Worm (Caenorhabditis elegans) whole organism, late embryonic: ENCODE results near the gene T04F3.4.

Experiments
- C38D4.7 ChIP-seq: fragments of 200-800 bp; sonication (Bioruptor generic); optimal IDR thresholded peaks from 2 replicates; lab custom pipeline; 2018; ENCODE audit warnings: mild to moderate bottlenecking, missing genetic modification characterization, moderate library complexity, missing compliant biosample characterization
- F13H6.1 ChIP-seq: sonication (generic microtip); optimal IDR thresholded peaks from 2 replicates; lab custom pipeline; 2016; ENCODE audit warnings: missing genetic modification characterization, missing compliant biosample characterization
- K02D7.2 ChIP-seq: sonication (generic microtip); optimal IDR thresholded peaks from 2 replicates; lab custom pipeline; 2017; ENCODE audit warnings: mild to moderate bottlenecking, missing genetic modification characterization, missing compliant biosample characterization
- Y22D7AL.16 ChIP-seq: sonication (generic microtip); optimal IDR thresholded peaks from 2 replicates; lab custom pipeline; 2016; ENCODE audit warnings: missing genetic modification characterization, missing compliant biosample characterization
- ahr-1 ChIP-seq: sonication (generic microtip); optimal IDR thresholded peaks from 2 replicates; lab custom pipeline; 2016; ENCODE audit warnings: missing genetic modification characterization, missing compliant biosample characterization
- ama-1 ChIP-seq: fragments of 150-350 bp; optimal IDR thresholded peaks from 2 replicates; lab custom pipeline; 2014
- ceh-14 ChIP-seq: sonication (generic microtip); optimal IDR thresholded peaks from 2 replicates; lab custom pipeline; 2016; ENCODE audit warnings: missing genotype, missing genetic modification characterization, missing compliant biosample characterization
- ceh-18 ChIP-seq: sonication (generic microtip); optimal IDR thresholded peaks from 2 replicates; lab custom pipeline; 2016; ENCODE audit warnings: missing genetic modification characterization, missing compliant biosample characterization
- ceh-2 ChIP-seq: sonication (generic microtip); optimal IDR thresholded peaks from 2 replicates; lab custom pipeline; 2016; ENCODE audit warnings: missing genotype, missing genetic modification characterization, missing compliant biosample characterization
- ceh-30 ChIP-seq: fragments of 150-350 bp; optimal IDR thresholded peaks from 2 replicates; lab custom pipeline; 2014; ENCODE audit warnings: missing biosample characterization, missing genetic modification characterization
- ceh-31 ChIP-seq: sonication (generic microtip); optimal IDR thresholded peaks from 2 replicates; lab custom pipeline; 2016; ENCODE audit warnings: missing genetic modification characterization, missing compliant biosample characterization
- ceh-34 ChIP-seq: sonication (generic microtip); optimal IDR thresholded peaks from 2 replicates; lab custom pipeline; 2016; ENCODE audit warnings: mild to moderate bottlenecking, missing genetic modification characterization, missing compliant biosample characterization
- ceh-45 ChIP-seq: fragments of 200-800 bp; sonication (Bioruptor generic); IDR thresholded peaks from 2 replicates; pipeline ENCODE4 v1.3.6; 2022; ENCODE audit warnings: missing genetic modification reagents, missing genetic modification characterization, missing compliant biosample characterization
- che-1 ChIP-seq: sonication (generic microtip); optimal IDR thresholded peaks from 2 replicates; lab custom pipeline; 2016; ENCODE audit warnings: mild to moderate bottlenecking, missing genetic modification characterization, missing compliant biosample characterization
- dmd-4 ChIP-seq: sonication (generic microtip); optimal IDR thresholded peaks from 2 replicates; lab custom pipeline; 2016; ENCODE audit warnings: borderline replicate concordance, missing genetic modification characterization, missing compliant biosample characterization
- elt-2 ChIP-seq: sonication (generic microtip); optimal IDR thresholded peaks from 2 replicates; lab custom pipeline; 2016; ENCODE audit warnings: missing genetic modification reagents, missing genetic modification characterization, missing compliant biosample characterization
- elt-4 ChIP-seq: sonication (generic microtip); optimal IDR thresholded peaks from 2 replicates; lab custom pipeline; 2016; ENCODE audit warnings: missing genetic modification characterization, missing compliant biosample characterization
- fkh-10 ChIP-seq: fragments of 150-350 bp; optimal IDR thresholded peaks from 2 replicates; lab custom pipeline; 2014; ENCODE audit warnings: missing biosample characterization, missing genetic modification reagents, missing genetic modification characterization
- fkh-6 ChIP-seq: sonication (generic microtip); optimal IDR thresholded peaks from 2 replicates; lab custom pipeline; 2016; ENCODE audit warnings: missing genetic modification characterization, missing compliant biosample characterization
- gmeb-2 ChIP-seq: sonication (generic microtip); optimal IDR thresholded peaks from 2 replicates; lab custom pipeline; 2016; ENCODE audit warnings: missing genetic modification characterization, inconsistent platforms, missing compliant biosample characterization
- hlh-13 ChIP-seq: fragments of 200-800 bp; sonication (Bioruptor generic); optimal IDR thresholded peaks from 2 replicates; lab custom pipeline; 2018; ENCODE audit warnings: mild to moderate bottlenecking, missing genetic modification characterization, missing compliant biosample characterization
- hlh-30 ChIP-seq: sonication (generic microtip); optimal IDR thresholded peaks from 2 replicates; lab custom pipeline; 2017; ENCODE audit warnings: antibody characterized with exemption, missing genetic modification characterization, missing compliant biosample characterization; ENCODE audit not compliant: insufficient read depth
- hlh-8 ChIP-seq: sonication (generic microtip); optimal IDR thresholded peaks from 2 replicates; lab custom pipeline; 2016; ENCODE audit warnings: missing genotype, missing genetic modification characterization, missing compliant biosample characterization
- lim-6 ChIP-seq: sonication (generic microtip); optimal IDR thresholded peaks from 2 replicates; lab custom pipeline; 2016; ENCODE audit warnings: missing genetic modification characterization, missing compliant biosample characterization
- nfya-1 ChIP-seq: sonication (generic microtip); optimal IDR thresholded peaks from 2 replicates; lab custom pipeline; 2017; ENCODE audit warnings: missing genetic modification characterization, mild to moderate bottlenecking, missing compliant biosample characterization, antibody characterized with exemption, moderate library complexity
- npax-4 ChIP-seq: sonication (generic microtip); optimal IDR thresholded peaks from 2 replicates; lab custom pipeline; 2016; ENCODE audit warnings: missing genetic modification characterization, missing compliant biosample characterization
- odd-2 ChIP-seq: sonication (generic microtip); optimal IDR thresholded peaks from 2 replicates; lab custom pipeline; 2017; ENCODE audit warnings: antibody characterized with exemption, mild to moderate bottlenecking, missing genetic modification characterization, missing compliant biosample characterization
- pax-1 ChIP-seq: fragments of 150-350 bp; optimal IDR thresholded peaks from 2 replicates; lab custom pipeline; 2014; ENCODE audit warnings: missing biosample characterization, missing genetic modification characterization
- pha-2 ChIP-seq: sonication (generic microtip); optimal IDR thresholded peaks from 2 replicates; lab custom pipeline; 2017; ENCODE audit warnings: mild to moderate bottlenecking, missing genetic modification characterization, missing compliant biosample characterization
- pqm-1 ChIP-seq: sonication (generic microtip); optimal IDR thresholded peaks from 2 replicates; lab custom pipeline; 2016; ENCODE audit warnings: missing genetic modification characterization, missing compliant biosample characterization
- ref-2 ChIP-seq: sonication (generic microtip); optimal IDR thresholded peaks from 2 replicates; lab custom pipeline; 2016; ENCODE audit warnings: missing genetic modification characterization, missing compliant biosample characterization
- rnt-1 ChIP-seq: sonication (generic microtip); optimal IDR thresholded peaks from 2 replicates; lab custom pipeline; 2016; ENCODE audit warnings: missing genetic modification characterization, missing compliant biosample characterization
- ttx-3 ChIP-seq: sonication (generic microtip); optimal IDR thresholded peaks from 2 replicates; lab custom pipeline; 2016; ENCODE audit warnings: missing genetic modification reagents, missing genetic modification characterization, missing compliant biosample characterization
- unc-3 ChIP-seq, 2 experiments: fragments of 200-800 bp in 1 of 2; sonication (Bioruptor generic) in 1 of 2; sonication (generic microtip) in 1 of 2; conservative IDR thresholded peaks in 1 of 2; optimal IDR thresholded peaks in 1 of 2; 2 replicates each; pipeline versions ENCODE4 v1.3.6 to Lab custom; 2016 to 2022; ENCODE audit warnings: missing compliant biosample characterization in 2 of 2, missing genetic modification characterization in 2 of 2, missing genetic modification reagents in 1 of 2
- unc-55 ChIP-seq: sonication (generic microtip); optimal IDR thresholded peaks from 2 replicates; lab custom pipeline; 2017; ENCODE audit warnings: missing biosample characterization, missing genetic modification reagents, missing genetic modification characterization
- unc-86 ChIP-seq: sonication (generic microtip); optimal IDR thresholded peaks from 2 replicates; lab custom pipeline; 2016; ENCODE audit warnings: missing genetic modification characterization, missing compliant biosample characterization
- zip-5 ChIP-seq: sonication (generic microtip); optimal IDR thresholded peaks from 2 replicates; lab custom pipeline; 2016; ENCODE audit warnings: missing genetic modification characterization, missing compliant biosample characterization

Gene T04F3.4

DNA sequence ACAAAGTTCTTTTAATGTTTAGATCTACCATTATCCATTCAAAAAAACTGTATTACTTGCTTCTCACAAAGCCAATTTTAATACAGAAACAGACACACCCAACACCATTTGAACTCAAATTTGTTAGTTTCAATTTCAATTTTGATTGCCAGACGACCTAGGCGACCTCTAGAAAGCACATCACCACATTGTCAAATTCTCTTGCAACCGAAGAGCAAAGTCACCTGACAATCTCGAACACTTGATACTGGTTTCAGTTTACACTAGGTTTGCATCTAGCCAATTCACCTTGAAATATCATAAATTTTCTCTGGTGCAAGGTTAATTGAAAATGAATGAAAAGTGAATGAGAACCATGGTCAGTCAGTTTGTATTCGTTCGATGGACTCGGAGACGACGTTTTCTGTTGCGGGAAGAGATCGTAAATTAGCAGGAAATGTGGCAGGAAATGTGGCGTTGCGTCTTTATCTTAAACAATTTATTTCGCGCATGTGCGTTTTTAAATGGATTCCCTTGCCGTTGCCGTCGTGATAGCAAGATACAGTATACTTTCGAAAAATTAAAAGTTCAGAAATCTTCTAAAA lies 34.5 kb upstream of the T04F3.4 start:
- no peak for TF ChIP-seq elt-2 (tag; lab: Kevin White, UChicago)
- no peak for TF ChIP-seq hlh-13 (GFP tag; lab: Kevin White, UChicago)
- no peak for TF ChIP-seq unc-86 (tag; lab: Kevin White, UChicago)
- TF ChIP-seq nfya-1 (tag; lab: Kevin White, UChicago) = no peak
- TF ChIP-seq ceh-45 (GFP tag; lab: Robert Waterston, UW) = no peak
- TF ChIP-seq ceh-14 (tag; lab: Kevin White, UChicago) = no peak

DNA sequence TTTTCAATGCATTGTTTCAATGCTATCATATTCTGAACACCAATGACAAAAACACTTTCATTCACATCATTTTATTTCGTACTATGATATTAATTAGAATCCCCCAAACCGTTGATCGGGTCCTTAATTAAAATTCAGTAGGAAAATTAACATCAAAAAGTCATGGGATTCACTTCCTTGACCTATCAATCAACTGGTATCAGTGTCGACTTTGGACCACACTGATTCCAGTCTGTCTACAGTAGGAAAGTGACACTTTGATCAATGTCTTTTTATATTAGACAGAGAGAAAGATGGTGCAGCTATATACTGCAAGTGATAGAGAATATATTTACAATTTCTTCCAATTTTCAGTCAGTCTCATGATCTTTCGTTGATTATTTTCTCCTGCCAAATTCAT lies 33.5 kb upstream of the T04F3.4 start:
- no peak for TF ChIP-seq hlh-8 (tag; lab: Kevin White, UChicago)
- TF ChIP-seq C38D4.7 (GFP tag; lab: Kevin White, UChicago) = no peak
- no peak for TF ChIP-seq Y22D7AL.16 (tag; lab: Kevin White, UChicago)
- no peak for TF ChIP-seq F13H6.1
- TF ChIP-seq fkh-10 (GFP tag; lab: Kevin White, UChicago) = no peak
- TF ChIP-seq ceh-31 (tag; lab: Kevin White, UChicago) = no peak
- no peak for TF ChIP-seq fkh-6
- TF ChIP-seq rnt-1 (tag; lab: Kevin White, UChicago) = no peak
- no peak for TF ChIP-seq ceh-30 (tag; lab: Kevin White, UChicago)
- TF ChIP-seq pax-1 (tag; lab: Kevin White, UChicago) = no peak
- no peak for TF ChIP-seq ref-2 (tag; lab: Kevin White, UChicago)

DNA sequence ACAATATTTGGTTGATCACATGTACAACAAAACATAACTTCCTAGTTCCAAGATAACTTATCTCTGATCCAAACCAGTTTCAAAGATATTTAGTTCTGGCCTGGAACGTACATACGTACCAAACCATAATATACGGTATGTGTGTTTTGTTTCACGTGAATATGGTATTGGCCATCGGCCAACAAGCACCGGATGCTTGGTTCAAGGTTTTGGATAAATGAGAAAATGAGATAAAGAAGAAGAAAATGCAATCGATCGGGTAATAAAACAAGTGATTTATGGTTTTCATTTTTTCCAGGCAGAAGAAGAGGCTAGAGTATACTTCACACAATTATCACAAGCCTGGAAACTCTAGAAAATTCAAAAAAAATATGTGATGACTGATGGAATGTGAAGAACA lies 32.5 kb upstream of the T04F3.4 start:
- no peak for TF ChIP-seq unc-3 (GFP tag; conservative IDR thresholded peaks at IDR 0.05; lab: Robert Waterston, UW)
- no peak for TF ChIP-seq unc-3 (tag; optimal IDR thresholded peaks at IDR 0.05; lab: Kevin White, UChicago)
- TF ChIP-seq ceh-18 (tag; lab: Kevin White, UChicago) = no peak
- no peak for TF ChIP-seq Y22D7AL.16 (tag; lab: Kevin White, UChicago)
- TF ChIP-seq K02D7.2 = no peak
- TF ChIP-seq unc-55 (GFP tag; lab: Kevin White, UChicago) = no peak
- TF ChIP-seq hlh-8 (tag; lab: Kevin White, UChicago) = no peak
- TF ChIP-seq, all 69 proteins: peak for 0

DNA sequence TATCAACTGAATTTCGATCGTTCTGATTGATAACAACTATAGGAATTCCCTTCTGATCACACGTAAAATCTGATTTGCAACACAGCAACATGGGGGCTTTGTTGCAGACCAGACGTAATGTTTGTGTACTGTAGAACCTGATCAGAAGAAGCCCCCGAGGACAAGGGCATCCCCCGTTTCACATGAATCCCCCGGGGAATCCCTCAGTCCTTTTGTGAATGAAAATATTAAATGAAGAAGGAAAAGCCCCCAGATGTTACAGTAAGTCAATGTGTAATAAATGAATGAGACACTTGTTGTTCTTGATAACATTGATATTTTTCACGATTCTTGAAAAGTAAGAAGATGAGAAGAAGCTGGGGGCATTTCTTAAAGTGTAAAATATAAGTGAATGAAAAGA lies 31.3 kb upstream of the T04F3.4 start:
- TF ChIP-seq ahr-1 (tag; lab: Kevin White, UChicago) (no peak), odd-2 (tag; lab: Kevin White, UChicago) (no peak), Y22D7AL.16 (tag; lab: Kevin White, UChicago) (no peak), gmeb-2 (tag; lab: Kevin White, UChicago) (no peak), elt-4 (tag; lab: Kevin White, UChicago) (no peak), unc-55 (GFP tag; lab: Kevin White, UChicago) (no peak), pha-2 (tag; lab: Kevin White, UChicago) (no peak), zip-5 (tag; lab: Kevin White, UChicago) (no peak), ttx-3 (tag; lab: Kevin White, UChicago) (no peak), ceh-30 (tag; lab: Kevin White, UChicago) (no peak), pqm-1 (tag; lab: Kevin White, UChicago) (no peak), lim-6 (no peak), npax-4 (no peak), hlh-30 (no peak), ceh-34 (tag; lab: Kevin White, UChicago) (no peak), ama-1 (lab: Kevin White, UChicago) (no peak), che-1 (tag; lab: Kevin White, UChicago) (no peak), ceh-2 (no peak), dmd-4 (tag; lab: Kevin White, UChicago) (no peak), hlh-8 (tag; lab: Kevin White, UChicago) (no peak)
- TF ChIP-seq, all 69 proteins: peak for 0
